Fruit fly (Drosophila melanogaster) whole organism, embryonic: Measurements from ENCODE around the gene kirre.

Experiments used
- Adf1 ChIP-seq: fragments of 200-800 bp; sonication (Bioruptor generic); IDR thresholded peaks from 2 replicates; pipeline ENCODE4 v1.3.6; 2022; ENCODE audit warnings: missing biosample characterization, missing genetic modification characterization
- Atf6 ChIP-seq: fragments of 200-800 bp; sonication (Bioruptor generic); IDR thresholded peaks from 2 replicates; pipeline ENCODE4 v1.3.6; 2022; ENCODE audit warnings: missing biosample characterization, missing genetic modification characterization
- Bgb ChIP-seq: fragments of 200-800 bp; sonication (Bioruptor generic); IDR thresholded peaks from 2 replicates; pipeline ENCODE4 v1.3.6; 2022; ENCODE audit warnings: missing biosample characterization, missing genetic modification characterization; ENCODE audit not compliant: partially characterized antibody
- CG10366 ChIP-seq: fragments of 200-800 bp; sonication (Bioruptor generic); IDR thresholded peaks from 2 replicates; pipeline ENCODE4 v1.3.6; 2022; ENCODE audit warnings: missing biosample characterization, missing genetic modification characterization
- CG10565 ChIP-seq: fragments of 200-800 bp; sonication (Bioruptor generic); optimal IDR thresholded peaks from 3 replicates; lab custom pipeline; 2016; ENCODE audit warnings: missing biosample characterization, mild to moderate bottlenecking, missing genetic modification characterization
- CG11696 ChIP-seq: fragments of 200-800 bp; sonication (Bioruptor generic); IDR thresholded peaks from 2 replicates; pipeline ENCODE4 v1.3.6; 2022; ENCODE audit warnings: missing biosample characterization, missing genetic modification characterization
- CG14050 ChIP-seq: fragments of 200-800 bp; sonication (Bioruptor generic); IDR thresholded peaks from 3 replicates; pipeline ENCODE4 v1.3.6; 2022; ENCODE audit warnings: missing biosample characterization, missing genetic modification characterization
- CG1647 ChIP-seq: fragments of 200-800 bp; sonication (Bioruptor generic); optimal IDR thresholded peaks from 3 replicates; lab custom pipeline; 2016; ENCODE audit warnings: missing biosample characterization, missing genetic modification characterization
- CG17385 ChIP-seq: fragments of 200-800 bp; sonication (Bioruptor generic); optimal IDR thresholded peaks from 3 replicates; lab custom pipeline; 2018; ENCODE audit warnings: missing biosample characterization, mild to moderate bottlenecking, missing genetic modification characterization
- CG31224 ChIP-seq: fragments of 200-800 bp; sonication (Bioruptor generic); IDR thresholded peaks from 2 replicates; pipeline ENCODE4 v1.3.6; 2022; ENCODE audit warnings: missing biosample characterization, missing genetic modification characterization
- CG42726 ChIP-seq: fragments of 200-800 bp; sonication (Bioruptor generic); IDR thresholded peaks from 2 replicates; pipeline ENCODE4 v1.3.6; 2022; ENCODE audit warnings: missing biosample characterization, missing genetic modification characterization; ENCODE audit not compliant: partially characterized antibody
- CG6175 ChIP-seq: fragments of 200-800 bp; sonication (Bioruptor generic); IDR thresholded peaks from 3 replicates; pipeline ENCODE4 v1.3.6; 2022; ENCODE audit warnings: missing biosample characterization, missing genetic modification characterization
- CG6689 ChIP-seq: fragments of 200-800 bp; sonication (Bioruptor generic); IDR thresholded peaks from 2 replicates; pipeline ENCODE4 v1.3.6; 2022; ENCODE audit warnings: missing biosample characterization, missing genetic modification characterization
- CG7271 ChIP-seq: fragments of 200-800 bp; sonication (Bioruptor generic); optimal IDR thresholded peaks from 2 replicates; lab custom pipeline; 2018; ENCODE audit warnings: missing biosample characterization, mild to moderate bottlenecking, missing genetic modification characterization, moderate library complexity
- CG8281 ChIP-seq: fragments of 200-800 bp; sonication (Bioruptor generic); optimal IDR thresholded peaks from 2 replicates; lab custom pipeline; 2018; ENCODE audit warnings: missing biosample characterization, mild to moderate bottlenecking, missing genetic modification characterization, moderate library complexity
- CG9817 ChIP-seq: fragments of 200-800 bp; sonication (Bioruptor generic); optimal IDR thresholded peaks from 2 replicates; lab custom pipeline; 2018; ENCODE audit warnings: missing biosample characterization, mild to moderate bottlenecking, missing genetic modification characterization, moderate library complexity
- Dad ChIP-seq: fragments of 200-800 bp; sonication (Bioruptor generic); optimal IDR thresholded peaks from 3 replicates; lab custom pipeline; 2016; ENCODE audit warnings: missing biosample characterization, missing genetic modification characterization
- Ets65A ChIP-seq: fragments of 200-800 bp; sonication (Bioruptor generic); peaks from one replicate; lab custom pipeline; 2016; ENCODE audit warnings: missing biosample characterization, missing genetic modification characterization
- Gug ChIP-seq: fragments of 200-800 bp; sonication (Bioruptor generic); IDR thresholded peaks from 4 replicates; pipeline ENCODE4 v1.3.6; 2022; ENCODE audit warnings: missing biosample characterization, missing genetic modification characterization
- Hr39 ChIP-seq: fragments of >200 bp; optimal IDR thresholded peaks from 2 replicates; lab custom pipeline; 2017
- Lim3 ChIP-seq: fragments of 200-800 bp; sonication (Bioruptor generic); IDR thresholded peaks from 2 replicates; pipeline ENCODE4 v1.3.6; 2022; ENCODE audit warnings: missing biosample characterization, missing genetic modification characterization
- Max ChIP-seq: fragments of 200-800 bp; sonication (Bioruptor generic); optimal IDR thresholded peaks from 2 replicates; lab custom pipeline; 2016; ENCODE audit warnings: missing biosample characterization, mild to moderate bottlenecking, missing genetic modification characterization
- Mrtf ChIP-seq: fragments of 200-800 bp; sonication (Bioruptor generic); IDR thresholded peaks from 3 replicates; pipeline ENCODE4 v1.3.6; 2022; ENCODE audit warnings: missing biosample characterization, missing genetic modification characterization
- PHDP ChIP-seq: fragments of 200-800 bp; sonication (Bioruptor generic); optimal IDR thresholded peaks from 3 replicates; lab custom pipeline; 2018; ENCODE audit warnings: missing biosample characterization, mild to moderate bottlenecking, missing genetic modification characterization, moderate library complexity
- Scr ChIP-seq: fragments of 200-800 bp; sonication (Bioruptor generic); IDR thresholded peaks from 2 replicates; pipeline ENCODE4 v1.3.6; 2022; ENCODE audit warnings: missing biosample characterization, missing genetic modification characterization; ENCODE audit not compliant: partially characterized antibody
- Spps ChIP-seq: fragments of 200-800 bp; sonication (Bioruptor generic); optimal IDR thresholded peaks from 2 replicates; lab custom pipeline; 2018; ENCODE audit warnings: missing biosample characterization, mild to moderate bottlenecking, missing genetic modification characterization
- Stat92E ChIP-seq, 3 experiments: fragments of >200 bp in 2 of 3; fragments of 200-800 bp in 1 of 3; sonication (Bioruptor generic) in 1 of 3; optimal IDR thresholded peaks; 2 replicates each; lab custom pipeline; 2017 to 2019; ENCODE audit warnings: missing biosample characterization in 3 of 3, missing genetic modification characterization in 3 of 3, mild to moderate bottlenecking in 1 of 3, moderate library complexity in 1 of 3
- ap ChIP-seq: fragments of 200-800 bp; sonication (Bioruptor generic); IDR thresholded peaks from 2 replicates; pipeline ENCODE4 v1.3.6; 2022; ENCODE audit warnings: missing biosample characterization, missing genetic modification characterization
- ase ChIP-seq: fragments of 200-800 bp; sonication (Bioruptor generic); IDR thresholded peaks from 3 replicates; pipeline ENCODE4 v1.3.6; 2022; ENCODE audit warnings: missing biosample characterization, missing genetic modification characterization
- cad ChIP-seq: fragments of >200 bp; optimal IDR thresholded peaks from 2 replicates; lab custom pipeline; 2017; ENCODE audit warnings: missing biosample characterization, missing genetic modification characterization
- cg ChIP-seq: fragments of 200-800 bp; sonication (Bioruptor generic); optimal IDR thresholded peaks from 3 replicates; lab custom pipeline; 2019; ENCODE audit warnings: missing biosample characterization, mild to moderate bottlenecking, missing genetic modification characterization, moderate library complexity
- dysf ChIP-seq: fragments of 200-800 bp; sonication (Bioruptor generic); IDR thresholded peaks from 3 replicates; pipeline ENCODE4 v1.3.6; 2022; ENCODE audit warnings: missing biosample characterization, missing genetic modification characterization
- ems ChIP-seq: fragments of 200-800 bp; sonication (Bioruptor generic); optimal IDR thresholded peaks from 3 replicates; lab custom pipeline; 2016; ENCODE audit warnings: missing biosample characterization, missing genetic modification characterization
- h ChIP-seq: fragments of >200 bp; optimal IDR thresholded peaks from 2 replicates; lab custom pipeline; 2017
- ham ChIP-seq: fragments of 200-800 bp; sonication (Bioruptor generic); IDR thresholded peaks from 2 replicates; pipeline ENCODE4 v1.3.6; 2022; ENCODE audit warnings: missing biosample characterization, missing genetic modification characterization
- hb ChIP-seq: fragments of 200-800 bp; sonication (Bioruptor generic); IDR thresholded peaks from 3 replicates; pipeline ENCODE4 v1.3.6; 2022; ENCODE audit warnings: missing biosample characterization, missing genetic modification characterization; ENCODE audit not compliant: partially characterized antibody
- lmd ChIP-seq: fragments of 200-800 bp; sonication (Bioruptor generic); IDR thresholded peaks from 2 replicates; pipeline ENCODE4 v1.3.6; 2022; ENCODE audit warnings: missing biosample characterization, missing genetic modification characterization
- org-1 ChIP-seq: fragments of 200-800 bp; sonication (Bioruptor generic); optimal IDR thresholded peaks from 2 replicates; lab custom pipeline; 2017; ENCODE audit warnings: missing biosample characterization, missing genetic modification characterization
- pan ChIP-seq, 4 experiments: fragments of >200 bp in 3 of 4; fragments of 200-800 bp in 1 of 4; sonication (Bioruptor generic) in 1 of 4; optimal IDR thresholded peaks in 3 of 4; IDR thresholded peaks in 1 of 4; 2 replicates each; pipeline versions ENCODE4 v1.3.6 to Lab custom; 2017 to 2022; ENCODE audit warnings: missing biosample characterization in 2 of 4, missing genetic modification characterization in 2 of 4, mixed read lengths in 1 of 4
- pfk ChIP-seq: fragments of 200-800 bp; sonication (Bioruptor generic); optimal IDR thresholded peaks from 2 replicates; lab custom pipeline; 2018; ENCODE audit warnings: missing biosample characterization, mild to moderate bottlenecking, missing genetic modification characterization, moderate library complexity
- pros ChIP-seq: fragments of 200-800 bp; sonication (Bioruptor generic); optimal IDR thresholded peaks from 3 replicates; lab custom pipeline; 2019; ENCODE audit warnings: missing biosample characterization, mild to moderate bottlenecking, missing genetic modification characterization, moderate library complexity
- sc ChIP-seq, 3 experiments: fragments of >200 bp in 2 of 3; fragments of 200-800 bp in 1 of 3; sonication (Bioruptor generic) in 1 of 3; optimal IDR thresholded peaks; 2 replicates in 2 of 3; 3 replicates in 1 of 3; lab custom pipeline; 2017; ENCODE audit warnings: mild to moderate bottlenecking in 1 of 3, missing biosample characterization in 1 of 3, missing genetic modification characterization in 1 of 3, missing genetic modification reagents in 1 of 3
- sna ChIP-seq: fragments of 200-800 bp; sonication (Bioruptor generic); IDR thresholded peaks from 2 replicates; pipeline ENCODE4 v1.3.6; 2022; ENCODE audit warnings: missing biosample characterization, missing genetic modification characterization; ENCODE audit not compliant: partially characterized antibody
- sob ChIP-seq: fragments of 200-800 bp; sonication (Bioruptor generic); IDR thresholded peaks from 2 replicates; pipeline ENCODE4 v1.3.6; 2022; ENCODE audit warnings: missing biosample characterization, missing genetic modification characterization
- toy ChIP-seq: fragments of 200-800 bp; sonication (Bioruptor generic); IDR thresholded peaks from 2 replicates; pipeline ENCODE4 v1.3.6; 2022; ENCODE audit warnings: missing biosample characterization, missing genetic modification characterization
- ttk ChIP-seq: fragments of 200-800 bp; sonication (Bioruptor generic); IDR thresholded peaks from 2 replicates; pipeline ENCODE4 v2.1.2; 2022; ENCODE audit warnings: missing biosample characterization, missing genetic modification characterization
- unc-4 ChIP-seq: fragments of 200-800 bp; sonication (Bioruptor generic); IDR thresholded peaks from 2 replicates; pipeline ENCODE4 v1.3.6; 2022; ENCODE audit warnings: missing biosample characterization, missing genetic modification characterization; ENCODE audit not compliant: partially characterized antibody
- vnd ChIP-seq: fragments of 200-800 bp; sonication (Bioruptor generic); IDR thresholded peaks from 3 replicates; pipeline ENCODE4 v1.3.6; 2022; ENCODE audit warnings: missing biosample characterization, missing genetic modification characterization; ENCODE audit not compliant: partially characterized antibody
- wek ChIP-seq: fragments of 200-800 bp; sonication (Bioruptor generic); optimal IDR thresholded peaks from 3 replicates; lab custom pipeline; 2018; ENCODE audit warnings: missing biosample characterization, mild to moderate bottlenecking, missing genetic modification characterization, moderate library complexity

kirre gene

dm6 chrX:3019334-3019978 lies 279.3 kb downstream of the kirre start (continued):
- TF ChIP-seq hb (GFP tag; lab: Robert Waterston, UW) = no peak
- peak; percentile 28 for TF ChIP-seq Ets65A (GFP tag; lab: Kevin White, UChicago)
- no peak for TF ChIP-seq CG31224 (GFP tag; lab: Robert Waterston, UW)
- no peak for TF ChIP-seq CG11696 (GFP tag; lab: Robert Waterston, UW)
- TF ChIP-seq CG10565 (GFP tag; lab: Kevin White, UChicago) = no peak
- TF ChIP-seq dysf (GFP tag; lab: Robert Waterston, UW) = peak; percentile 79
- TF ChIP-seq toy (GFP tag; lab: Robert Waterston, UW) = no peak
- no peak for TF ChIP-seq Bgb
- TF ChIP-seq CG9817 (tag; lab: Kevin White, UChicago) = peak; percentile 44
- no peak for TF ChIP-seq vnd
- TF ChIP-seq Gug (GFP tag; lab: Robert Waterston, UW) = peak; percentile 33; the same call in 1 of the 4 replicates
- no peak for TF ChIP-seq cad
- TF ChIP-seq pros (GFP tag; lab: Kevin White, UChicago) = no peak
- no peak for TF ChIP-seq unc-4
- no peak for TF ChIP-seq CG42726 (GFP tag; lab: Robert Waterston, UW)
- peak; percentile 54 for TF ChIP-seq PHDP (tag; lab: Kevin White, UChicago)
- peak; percentile 52; the same call in 1 of the 3 replicates for TF ChIP-seq Mrtf (GFP tag; lab: Robert Waterston, UW)
- TF ChIP-seq CG14050 (GFP tag; lab: Robert Waterston, UW) = peak; percentile 58; the same call in 2 of the 3 replicates
- TF ChIP-seq sna (GFP tag; lab: Robert Waterston, UW) = no peak
- TF ChIP-seq ham (GFP tag; lab: Robert Waterston, UW) = no peak
- TF ChIP-seq CG6175 (GFP tag; lab: Robert Waterston, UW) = no peak
- peak; percentile 64 for TF ChIP-seq sob
- TF ChIP-seq CG6689 (GFP tag; lab: Robert Waterston, UW) = peak; percentile 64
- TF ChIP-seq CG8281 = peak; percentile 15
- peak; percentile 52 for TF ChIP-seq CG17385
- peak; percentile 42; the same call in 1 of the 2 replicates for TF ChIP-seq Atf6 (GFP tag; lab: Robert Waterston, UW)
- TF ChIP-seq Stat92E (GFP tag; optimal IDR thresholded peaks at IDR 0.05; lab: Kevin White, UChicago) = no peak
- no peak for TF ChIP-seq sc (optimal IDR thresholded peaks at IDR 0.05; lab: Kevin White, UChicago)
- no peak for TF ChIP-seq sc (GFP tag; optimal IDR thresholded peaks at IDR 0.05; lab: Kevin White, UChicago)
- no peak for TF ChIP-seq Scr
- peak; percentile 52; the same call in 1 of the 2 replicates for TF ChIP-seq ttk (GFP tag; lab: Robert Waterston, UW)
- no peak for TF ChIP-seq pan (optimal IDR thresholded peaks at IDR 0.05; lab: Kevin White, UChicago)
- TF ChIP-seq pan (GFP tag; optimal IDR thresholded peaks at IDR 0.05 in 1 of 2, IDR thresholded peaks at IDR 0.05 in 1 of 2) = peak in 1 of 2 experiments; percentile 74
- peak; percentile 29 for TF ChIP-seq org-1
- no peak for TF ChIP-seq wek
- no peak for TF ChIP-seq Max (GFP tag; lab: Kevin White, UChicago)
- peak; percentile 30 for TF ChIP-seq ems (GFP tag; lab: Kevin White, UChicago)
- no peak for TF ChIP-seq pfk (GFP tag; lab: Kevin White, UChicago)
- TF ChIP-seq Lim3 = 0 out of 2 replicates have a peak, but pooled peaks have one; percentile 12
- TF ChIP-seq Hr39 (lab: Kevin White, UChicago) = no peak
- no peak for TF ChIP-seq h (lab: Kevin White, UChicago)
- TF ChIP-seq Adf1 = no peak
- TF ChIP-seq ase (GFP tag; lab: Robert Waterston, UW) = peak; percentile 56; the same call in 2 of the 3 replicates
- no peak for TF ChIP-seq cg
- peak; percentile 66 for TF ChIP-seq lmd (GFP tag; lab: Robert Waterston, UW)
- TF ChIP-seq Spps (tag; lab: Kevin White, UChicago) = no peak
- TF ChIP-seq CG10366 (GFP tag; lab: Robert Waterston, UW) = peak; percentile 48
- TF ChIP-seq CG7271 (tag; lab: Kevin White, UChicago) = no peak
- TF ChIP-seq Dad = no peak
- TF ChIP-seq CG1647 (GFP tag; lab: Kevin White, UChicago) = no peak
- TF ChIP-seq ap (GFP tag; lab: Robert Waterston, UW) = peak; percentile 23; the same call in 1 of the 2 replicates
